Fruit fly (Drosophila melanogaster) whole organism, embryonic: ENCODE results near the gene Pxd.
A peak's percentile ranks its signal among the peaks of the same experiment; 100 is the strongest.

Experiments used
- Atf3 ChIP-seq: fragments of 200-800 bp; sonication (Bioruptor generic); optimal IDR thresholded peaks from 3 replicates; lab custom pipeline; 2016; ENCODE audit warnings: missing biosample characterization, missing genetic modification characterization
- B-H2 ChIP-seq: fragments of 200-800 bp; sonication (Bioruptor generic); optimal IDR thresholded peaks from 2 replicates; lab custom pipeline; 2018; ENCODE audit warnings: missing biosample characterization, mild to moderate bottlenecking, missing genetic modification characterization
- CG10209 ChIP-seq: fragments of 200-800 bp; sonication (Bioruptor generic); optimal IDR thresholded peaks from 3 replicates; lab custom pipeline; 2017; ENCODE audit warnings: missing biosample characterization, mild to moderate bottlenecking, missing genetic modification characterization, missing genetic modification reagents
- CG10274 ChIP-seq: fragments of 200-800 bp; sonication (Bioruptor generic); optimal IDR thresholded peaks from 3 replicates; lab custom pipeline; 2017; ENCODE audit warnings: missing biosample characterization, mild to moderate bottlenecking, missing genetic modification characterization
- CG10462 ChIP-seq: fragments of 200-800 bp; sonication (Bioruptor generic); optimal IDR thresholded peaks from 2 replicates; lab custom pipeline; 2016; ENCODE audit warnings: missing biosample characterization, missing genetic modification characterization
- CG10543 ChIP-seq: fragments of 200-800 bp; sonication (Bioruptor generic); optimal IDR thresholded peaks from 3 replicates; lab custom pipeline; 2017; ENCODE audit warnings: missing biosample characterization, mild to moderate bottlenecking, missing genetic modification characterization, moderate library complexity
- CG11085 ChIP-seq: fragments of 200-800 bp; sonication (Bioruptor generic); IDR thresholded peaks from 2 replicates; pipeline ENCODE4 v1.3.6; 2022; ENCODE audit warnings: missing biosample characterization, missing genetic modification characterization
- CG11398 ChIP-seq: fragments of 200-800 bp; sonication (Bioruptor generic); optimal IDR thresholded peaks from 2 replicates; lab custom pipeline; 2016; ENCODE audit warnings: missing biosample characterization, missing genetic modification characterization
- CG11696 ChIP-seq: fragments of 200-800 bp; sonication (Bioruptor generic); IDR thresholded peaks from 2 replicates; pipeline ENCODE4 v1.3.6; 2022; ENCODE audit warnings: missing biosample characterization, missing genetic modification characterization
- CG12236 ChIP-seq: fragments of 200-800 bp; sonication (Bioruptor generic); optimal IDR thresholded peaks from 2 replicates; lab custom pipeline; 2016; ENCODE audit warnings: missing biosample characterization, missing genetic modification characterization
- CG14860 ChIP-seq: fragments of 200-800 bp; sonication (Bioruptor generic); IDR thresholded peaks from 3 replicates; pipeline ENCODE4 v1.3.6; 2022; ENCODE audit warnings: missing biosample characterization, missing genetic modification characterization; ENCODE audit not compliant: partially characterized antibody
- CG15601 ChIP-seq: fragments of 200-800 bp; sonication (Bioruptor generic); optimal IDR thresholded peaks from 3 replicates; lab custom pipeline; 2019; ENCODE audit warnings: missing biosample characterization, mild to moderate bottlenecking, missing genetic modification characterization, moderate library complexity
- CG1832 ChIP-seq: fragments of 200-800 bp; sonication (Bioruptor generic); optimal IDR thresholded peaks from 2 replicates; lab custom pipeline; 2017; ENCODE audit warnings: missing biosample characterization, mild to moderate bottlenecking, missing genetic modification characterization, inconsistent platforms
- CG18764 ChIP-seq: fragments of 200-800 bp; sonication (Bioruptor generic); optimal IDR thresholded peaks from 3 replicates; lab custom pipeline; 2016; ENCODE audit warnings: missing biosample characterization, missing genetic modification characterization
- CG2120 ChIP-seq: fragments of 200-800 bp; sonication (Bioruptor generic); optimal IDR thresholded peaks from 3 replicates; lab custom pipeline; 2016; ENCODE audit warnings: missing biosample characterization, missing genetic modification characterization
- CG2678 ChIP-seq: fragments of 200-800 bp; sonication (Bioruptor generic); optimal IDR thresholded peaks from 3 replicates; lab custom pipeline; 2019; ENCODE audit warnings: missing biosample characterization, mild to moderate bottlenecking, missing genetic modification characterization, moderate library complexity
- CG2875 ChIP-seq: fragments of 200-800 bp; sonication (Bioruptor generic); optimal IDR thresholded peaks from 2 replicates; lab custom pipeline; 2017; ENCODE audit warnings: missing biosample characterization, mild to moderate bottlenecking, missing genetic modification characterization, missing genetic modification reagents
- CG7745 ChIP-seq: fragments of 200-800 bp; sonication (Bioruptor generic); optimal IDR thresholded peaks from 2 replicates; lab custom pipeline; 2018; ENCODE audit warnings: missing biosample characterization, mild to moderate bottlenecking, missing genetic modification characterization, moderate library complexity
- CG8281 ChIP-seq: fragments of 200-800 bp; sonication (Bioruptor generic); optimal IDR thresholded peaks from 2 replicates; lab custom pipeline; 2018; ENCODE audit warnings: missing biosample characterization, mild to moderate bottlenecking, missing genetic modification characterization, moderate library complexity
- CG8290 ChIP-seq, 3 experiments: fragments of 200-800 bp; sonication (Bioruptor generic); optimal IDR thresholded peaks; 2 replicates each; lab custom pipeline; 2016 to 2019; ENCODE audit warnings: missing biosample characterization in 3 of 3, missing genetic modification characterization in 3 of 3, mild to moderate bottlenecking in 2 of 3, moderate library complexity in 1 of 3
- Dad ChIP-seq: fragments of 200-800 bp; sonication (Bioruptor generic); optimal IDR thresholded peaks from 3 replicates; lab custom pipeline; 2016; ENCODE audit warnings: missing biosample characterization, missing genetic modification characterization
- Dfd ChIP-seq, 2 experiments: fragments of >200 bp; optimal IDR thresholded peaks; 2 replicates each; lab custom pipeline; 2017; ENCODE audit warnings: missing biosample characterization in 2 of 2, missing genetic modification characterization in 2 of 2
- Ets65A ChIP-seq: fragments of 200-800 bp; sonication (Bioruptor generic); peaks from one replicate; lab custom pipeline; 2016; ENCODE audit warnings: missing biosample characterization, missing genetic modification characterization
- HmgD ChIP-seq: fragments of 200-800 bp; sonication (Bioruptor generic); optimal IDR thresholded peaks from 3 replicates; lab custom pipeline; 2016; ENCODE audit warnings: missing biosample characterization, missing genetic modification characterization
- Hmx ChIP-seq: fragments of 200-800 bp; sonication (Bioruptor generic); optimal IDR thresholded peaks from 2 replicates; lab custom pipeline; 2016; ENCODE audit warnings: missing biosample characterization, missing genetic modification characterization
- Hsf ChIP-seq: fragments of 200-800 bp; sonication (Bioruptor generic); optimal IDR thresholded peaks from 3 replicates; lab custom pipeline; 2016; ENCODE audit warnings: missing biosample characterization, missing genetic modification characterization
- Med ChIP-seq: fragments of 200-800 bp; sonication (Bioruptor generic); peaks from one replicate; lab custom pipeline; 2016; ENCODE audit warnings: missing biosample characterization, missing genetic modification characterization, mild to moderate bottlenecking, inconsistent platforms, moderate library complexity
- Meics ChIP-seq: fragments of 200-800 bp; sonication (Bioruptor generic); optimal IDR thresholded peaks from 2 replicates; lab custom pipeline; 2017; ENCODE audit warnings: missing biosample characterization, mild to moderate bottlenecking, missing genetic modification characterization
- NfI ChIP-seq: fragments of 200-800 bp; sonication (Bioruptor generic); optimal IDR thresholded peaks from 3 replicates; lab custom pipeline; 2018; ENCODE audit warnings: missing biosample characterization, mild to moderate bottlenecking, missing genetic modification characterization, moderate library complexity
- Optix ChIP-seq: fragments of 200-800 bp; sonication (Bioruptor generic); IDR thresholded peaks from 3 replicates; pipeline ENCODE4 v1.3.6; 2022; ENCODE audit warnings: missing biosample characterization, missing genetic modification characterization
- Sin3A ChIP-seq: fragments of >200 bp; optimal IDR thresholded peaks from 2 replicates; lab custom pipeline; 2018
- Sox100B ChIP-seq: fragments of 200-800 bp; sonication (Bioruptor generic); optimal IDR thresholded peaks from 3 replicates; lab custom pipeline; 2018; ENCODE audit warnings: missing biosample characterization, mild to moderate bottlenecking, missing genetic modification characterization
- Tbp ChIP-seq: fragments of >200 bp; optimal IDR thresholded peaks from 2 replicates; lab custom pipeline; 2018; ENCODE audit warnings: missing biosample characterization, missing genetic modification characterization
- amos ChIP-seq: fragments of 200-800 bp; sonication (Bioruptor generic); IDR thresholded peaks from 2 replicates; pipeline ENCODE4 v1.3.6; 2022; ENCODE audit warnings: missing biosample characterization, missing genetic modification characterization; ENCODE audit not compliant: partially characterized antibody
- bab2 ChIP-seq: fragments of 200-800 bp; sonication (Bioruptor generic); optimal IDR thresholded peaks from 2 replicates; lab custom pipeline; 2016; ENCODE audit warnings: missing biosample characterization, missing genetic modification characterization
- cg ChIP-seq: fragments of 200-800 bp; sonication (Bioruptor generic); optimal IDR thresholded peaks from 3 replicates; lab custom pipeline; 2019; ENCODE audit warnings: missing biosample characterization, mild to moderate bottlenecking, missing genetic modification characterization, moderate library complexity
- disco-r ChIP-seq: fragments of 200-800 bp; sonication (Bioruptor generic); optimal IDR thresholded peaks from 2 replicates; lab custom pipeline; 2016; ENCODE audit warnings: missing biosample characterization, missing genetic modification characterization
- dysf ChIP-seq: fragments of 200-800 bp; sonication (Bioruptor generic); IDR thresholded peaks from 3 replicates; pipeline ENCODE4 v1.3.6; 2022; ENCODE audit warnings: missing biosample characterization, missing genetic modification characterization
- fd3F ChIP-seq: fragments of 200-800 bp; sonication (Bioruptor generic); optimal IDR thresholded peaks from 2 replicates; lab custom pipeline; 2018; ENCODE audit warnings: missing biosample characterization, mild to moderate bottlenecking, missing genetic modification characterization, moderate library complexity
- nmo ChIP-seq: fragments of 200-800 bp; sonication (Bioruptor generic); optimal IDR thresholded peaks from 2 replicates; lab custom pipeline; 2018; ENCODE audit warnings: missing biosample characterization, mild to moderate bottlenecking, missing genetic modification characterization, moderate library complexity
- odd ChIP-seq: fragments of 200-800 bp; sonication (Bioruptor generic); optimal IDR thresholded peaks from 2 replicates; lab custom pipeline; 2017; ENCODE audit warnings: missing biosample characterization, mild to moderate bottlenecking, missing genetic modification characterization
- pho ChIP-seq: fragments of 200-800 bp; sonication (Bioruptor generic); optimal IDR thresholded peaks from 2 replicates; lab custom pipeline; 2016; ENCODE audit warnings: missing biosample characterization, missing genetic modification characterization
- pita ChIP-seq: fragments of 200-800 bp; sonication (Bioruptor generic); optimal IDR thresholded peaks from 2 replicates; lab custom pipeline; 2017; ENCODE audit warnings: missing biosample characterization, mild to moderate bottlenecking, missing genetic modification characterization
- pnt ChIP-seq: fragments of 200-800 bp; sonication (Bioruptor generic); optimal IDR thresholded peaks from 3 replicates; lab custom pipeline; 2016; ENCODE audit warnings: missing biosample characterization, missing genetic modification characterization
- ro ChIP-seq: fragments of 200-800 bp; sonication (Bioruptor generic); IDR thresholded peaks from 2 replicates; pipeline ENCODE4 v1.3.6; 2022; ENCODE audit warnings: missing biosample characterization, missing genetic modification characterization
- salm ChIP-seq: fragments of 200-800 bp; sonication (Bioruptor generic); optimal IDR thresholded peaks from 2 replicates; lab custom pipeline; 2018; ENCODE audit warnings: missing biosample characterization, mild to moderate bottlenecking, missing genetic modification characterization
- sna ChIP-seq: fragments of 200-800 bp; sonication (Bioruptor generic); IDR thresholded peaks from 2 replicates; pipeline ENCODE4 v1.3.6; 2022; ENCODE audit warnings: missing biosample characterization, missing genetic modification characterization; ENCODE audit not compliant: partially characterized antibody
- stc ChIP-seq: fragments of 200-800 bp; sonication (Bioruptor generic); IDR thresholded peaks from 2 replicates; pipeline ENCODE4 v1.3.6; 2022; ENCODE audit warnings: missing biosample characterization, missing genetic modification characterization
- twi ChIP-seq: fragments of 200-800 bp; optimal IDR thresholded peaks from 2 replicates; lab custom pipeline; 2019; ENCODE audit warnings: missing biosample characterization, mild to moderate bottlenecking, missing genetic modification characterization, moderate library complexity
- unpg ChIP-seq: fragments of 200-800 bp; sonication (Bioruptor generic); optimal IDR thresholded peaks from 3 replicates; lab custom pipeline; 2018; ENCODE audit warnings: missing biosample characterization, mild to moderate bottlenecking, missing genetic modification characterization, moderate library complexity
- zfh2 ChIP-seq: fragments of 200-800 bp; sonication (Bioruptor generic); optimal IDR thresholded peaks from 2 replicates; lab custom pipeline; 2016; ENCODE audit warnings: missing biosample characterization, missing genetic modification characterization

Pxd gene

DNA sequence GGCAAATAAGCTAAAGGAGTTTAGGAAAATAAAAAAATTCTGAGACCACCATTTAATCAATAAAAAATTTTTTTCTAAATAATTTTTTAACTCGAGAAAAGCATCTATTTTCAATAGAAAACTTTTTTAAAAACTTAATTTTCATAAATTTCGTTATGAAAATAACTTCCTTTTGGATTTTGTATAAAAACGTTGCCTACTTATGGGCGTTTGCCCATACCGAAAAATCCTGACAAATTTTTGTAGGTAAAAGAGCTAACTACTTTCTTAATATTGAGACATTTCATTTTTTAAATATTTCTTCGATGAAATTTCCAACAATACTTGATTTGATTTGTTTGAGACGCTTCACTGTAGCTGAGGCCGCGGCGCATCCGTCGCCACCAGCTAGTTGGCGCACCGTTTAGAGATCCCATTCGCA is 45.9 kb downstream of the Pxd start (continued):
- TF ChIP-seq CG10274 (GFP tag; lab: Kevin White, UChicago) = peak; percentile 22
- peak; percentile 10 for TF ChIP-seq pnt
- peak; percentile 61 for TF ChIP-seq Med (GFP tag; lab: Kevin White, UChicago)
- TF ChIP-seq CG2678 = peak; percentile 72
- TF ChIP-seq Sox100B (GFP tag; lab: Kevin White, UChicago) = peak; percentile 78
- no peak for TF ChIP-seq Hmx (GFP tag; lab: Kevin White, UChicago)
- peak; percentile 5 for TF ChIP-seq fd3F (GFP tag; lab: Kevin White, UChicago)
- peak; percentile 25 for TF ChIP-seq CG15601 (tag; lab: Kevin White, UChicago)
- TF ChIP-seq CG8290 (GFP tag; optimal IDR thresholded peaks at IDR 0.05; lab: Kevin White, UChicago) = peak; percentile 52
- peak in 1 of 2 experiments; percentile 87 for TF ChIP-seq CG8290 (tag; optimal IDR thresholded peaks at IDR 0.05; lab: Kevin White, UChicago)
- TF ChIP-seq CG11398 (GFP tag; lab: Kevin White, UChicago) = peak; percentile 42
- TF ChIP-seq Dfd (GFP tag; optimal IDR thresholded peaks at IDR 0.05; lab: Kevin White, UChicago) = no peak
- TF ChIP-seq cg = no peak
- TF ChIP-seq NfI = peak; percentile 12
- TF ChIP-seq CG10543 = no peak
- TF ChIP-seq unpg = peak; percentile 12
- no peak for TF ChIP-seq ro (GFP tag; lab: Robert Waterston, UW)
- TF ChIP-seq salm = no peak
- peak; percentile 17 for TF ChIP-seq CG10462
- no peak for TF ChIP-seq Optix (GFP tag; lab: Robert Waterston, UW)
- TF ChIP-seq CG11696 (GFP tag; lab: Robert Waterston, UW) = no peak
- peak; percentile 83 for TF ChIP-seq Ets65A (GFP tag; lab: Kevin White, UChicago)
- TF ChIP-seq CG2875 (GFP tag; lab: Kevin White, UChicago) = peak; percentile 33
- peak; percentile 63 for TF ChIP-seq CG2120 (GFP tag; lab: Kevin White, UChicago)
- TF ChIP-seq HmgD (GFP tag; lab: Kevin White, UChicago) = no peak
- TF ChIP-seq CG11085 (GFP tag; lab: Robert Waterston, UW) = no peak
- no peak for TF ChIP-seq Sin3A (lab: Kevin White, UChicago)
- TF ChIP-seq CG8281 = no peak
- no peak for TF ChIP-seq disco-r
- TF ChIP-seq pita (GFP tag; lab: Kevin White, UChicago) = no peak
- peak; percentile 37 for TF ChIP-seq zfh2 (GFP tag; lab: Kevin White, UChicago)
- TF ChIP-seq stc = no peak
- no peak for TF ChIP-seq amos
- TF ChIP-seq CG14860 (GFP tag; lab: Robert Waterston, UW) = no peak
- no peak for TF ChIP-seq CG1832 (GFP tag; lab: Kevin White, UChicago)
- no peak for TF ChIP-seq CG18764
- TF ChIP-seq pho (GFP tag; lab: Kevin White, UChicago) = peak; percentile 24
- peak; percentile 33 for TF ChIP-seq Hsf (GFP tag; lab: Kevin White, UChicago)
- peak; percentile 73 for TF ChIP-seq nmo (GFP tag; lab: Kevin White, UChicago)
- TF ChIP-seq bab2 (GFP tag; lab: Kevin White, UChicago) = peak; percentile 1
- peak; percentile 10 for TF ChIP-seq odd (GFP tag; lab: Kevin White, UChicago)
- TF ChIP-seq dysf = no peak
- no peak for TF ChIP-seq Tbp (GFP tag; lab: Kevin White, UChicago)
- TF ChIP-seq B-H2 (GFP tag; lab: Kevin White, UChicago) = no peak
- TF ChIP-seq Dad = peak; percentile 67
- no peak for TF ChIP-seq sna (GFP tag; lab: Robert Waterston, UW)
- peak; percentile 33 for TF ChIP-seq CG10209
- TF ChIP-seq Meics (GFP tag; lab: Kevin White, UChicago) = peak; percentile 57
- no peak for TF ChIP-seq twi (tag; lab: Kevin White, UChicago)
- TF ChIP-seq CG12236 (GFP tag; lab: Kevin White, UChicago) = peak; percentile 32
- no peak for TF ChIP-seq CG7745 (tag; lab: Kevin White, UChicago)
- TF ChIP-seq Atf3 (GFP tag; lab: Kevin White, UChicago) = no peak
